Worm (Caenorhabditis elegans): Measurements from ENCODE around the gene tbx-36.

The tbx-36 gene

DNA sequence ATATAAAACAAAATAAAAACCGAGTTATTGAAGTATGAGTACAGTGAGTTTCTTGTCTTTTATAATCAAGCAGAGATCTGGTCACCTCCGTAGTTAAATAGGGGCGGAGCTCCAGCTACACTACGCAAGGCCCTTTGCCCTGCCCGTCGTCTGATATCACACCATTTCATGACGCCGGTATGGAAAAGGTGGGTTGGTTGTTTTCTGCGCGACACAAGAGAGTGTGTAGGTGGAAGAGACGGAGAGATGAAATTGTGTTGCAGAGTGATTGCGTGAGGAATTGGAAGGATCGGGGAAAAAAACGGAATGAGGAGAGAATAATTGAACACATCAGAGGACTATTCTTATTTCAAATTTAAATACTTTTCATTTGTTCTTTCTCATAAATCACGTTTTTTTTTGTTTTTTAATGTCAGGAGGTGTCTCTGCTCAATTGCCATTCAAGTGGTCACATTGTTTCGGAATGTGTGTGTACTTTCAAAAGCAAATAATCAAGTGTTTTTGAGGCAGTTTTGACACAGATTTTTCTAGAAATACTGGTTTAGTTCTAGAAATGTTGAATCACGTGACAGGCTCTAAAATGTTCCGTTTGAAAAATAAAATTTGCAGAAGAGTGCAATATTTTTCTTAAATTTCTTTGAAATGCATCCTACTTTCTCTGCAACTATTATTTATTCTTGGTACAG, 34.5 kb upstream of the tbx-36 start, which contains the start of gene ZK822.9:
TSS of gene ZK822.9 (plus strand) at position 180 of the 686 bp plus-strand sequence.
- TF ChIP-seq flt-1 (GFP tag; IDR thresholded peaks at IDR 0.05) (no peak), ztf-29 (GFP tag; IDR thresholded peaks at IDR 0.05) (no peak), tab-1 (GFP tag; IDR thresholded peaks at IDR 0.05) (no peak), klf-2 (GFP tag; conservative IDR thresholded peaks at IDR 0.05) (no peak), ztf-23 (GFP tag; IDR thresholded peaks at IDR 0.05) (no peak), med-1 (GFP tag; optimal IDR thresholded peaks at IDR 0.05; ENCODE audit: insufficient read depth) (no peak), T22C8.4 (GFP tag; IDR thresholded peaks at IDR 0.05) (no peak), cog-1 (tag; optimal IDR thresholded peaks at IDR 0.05) (no peak)

ce11 chrIV:11916907-11917306, 33.5 kb upstream of the tbx-36 start, which contains the start of gene ZK822.10:
ZK822.10 (plus strand) TSS chrIV:11917137.
- no peak for TF ChIP-seq ref-1 (GFP tag; conservative IDR thresholded peaks at IDR 0.05)
- TF ChIP-seq ztf-23 (GFP tag; IDR thresholded peaks at IDR 0.05): no peak
- TF ChIP-seq T22C8.4 (GFP tag; IDR thresholded peaks at IDR 0.05): no peak
- TF ChIP-seq flt-1 (GFP tag; IDR thresholded peaks at IDR 0.05): no peak

- TF ChIP-seq ref-1 (GFP tag; conservative IDR thresholded peaks at IDR 0.05) (no peak), med-1 (GFP tag; optimal IDR thresholded peaks at IDR 0.05; ENCODE audit: insufficient read depth) (no peak), ztf-23 (GFP tag; IDR thresholded peaks at IDR 0.05) (no peak), klf-2 (GFP tag; conservative IDR thresholded peaks at IDR 0.05) (no peak), ztf-29 (GFP tag; IDR thresholded peaks at IDR 0.05) (no peak)
These were observed 32.5 kb upstream of the tbx-36 start for ce11 chrIV:11917886-11918285.

DNA sequence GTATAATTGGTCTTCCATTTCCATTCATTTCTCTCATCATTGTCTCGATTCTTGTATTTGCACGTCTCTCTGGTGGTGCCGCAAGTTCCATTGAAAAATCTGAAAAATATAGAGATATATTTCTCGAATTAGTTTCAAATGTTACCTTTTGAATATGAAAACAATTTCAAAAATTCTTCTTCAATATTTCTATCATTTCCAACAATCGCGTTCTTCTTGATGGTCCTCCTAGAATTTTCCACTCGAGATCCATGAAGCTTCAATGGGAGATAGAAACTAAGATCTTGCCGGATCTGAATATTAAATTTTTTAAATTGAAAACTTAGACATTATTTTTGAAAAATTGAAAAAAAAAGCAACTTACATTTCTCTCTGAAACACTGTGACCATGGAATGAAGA, 31.3 kb upstream of the tbx-36 start:
- no peak for TF ChIP-seq tab-1 (GFP tag; IDR thresholded peaks at IDR 0.05)
- no peak for TF ChIP-seq cog-1 (tag; optimal IDR thresholded peaks at IDR 0.05)
- TF ChIP-seq ztf-29 (GFP tag; IDR thresholded peaks at IDR 0.05): no peak
- no peak for TF ChIP-seq flt-1 (GFP tag; IDR thresholded peaks at IDR 0.05)
- TF ChIP-seq ref-1 (GFP tag; conservative IDR thresholded peaks at IDR 0.05): no peak

DNA sequence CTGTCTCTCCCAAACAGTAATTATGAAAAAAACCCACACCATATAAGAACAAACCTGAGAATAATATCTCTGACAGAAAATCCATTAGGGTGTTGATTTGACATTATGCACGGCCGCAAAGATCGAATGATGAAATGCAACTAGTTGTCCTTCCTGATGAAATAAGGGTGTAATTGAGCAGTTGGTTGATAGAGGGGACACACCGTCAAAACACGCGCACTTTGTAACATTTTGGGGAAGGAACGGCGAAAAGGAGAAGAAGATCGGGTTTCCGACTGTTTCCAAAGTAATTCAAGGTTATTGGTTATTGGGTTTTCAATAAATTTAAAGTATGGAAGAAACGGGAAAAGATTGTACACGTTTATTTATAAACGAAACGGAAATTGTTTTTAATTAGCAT, 28.4 kb upstream of the tbx-36 start, which contains the start of gene ZK822.1:
TSS of gene ZK822.1 (minus strand) at position 121 of the 400 bp plus-strand sequence.
- TF ChIP-seq tab-1 (GFP tag; IDR thresholded peaks at IDR 0.05): no peak
- TF ChIP-seq med-1 (GFP tag; optimal IDR thresholded peaks at IDR 0.05; ENCODE audit: insufficient read depth): no peak
- TF ChIP-seq ztf-29 (GFP tag; IDR thresholded peaks at IDR 0.05): no peak
- no peak for TF ChIP-seq cog-1 (tag; optimal IDR thresholded peaks at IDR 0.05)
- no peak for TF ChIP-seq flt-1 (GFP tag; IDR thresholded peaks at IDR 0.05)
- no peak for TF ChIP-seq T22C8.4 (GFP tag; IDR thresholded peaks at IDR 0.05)
- TF ChIP-seq klf-2 (GFP tag; conservative IDR thresholded peaks at IDR 0.05): no peak
- no peak for TF ChIP-seq ztf-23 (GFP tag; IDR thresholded peaks at IDR 0.05)
- no peak for TF ChIP-seq ref-1 (GFP tag; conservative IDR thresholded peaks at IDR 0.05)

DNA sequence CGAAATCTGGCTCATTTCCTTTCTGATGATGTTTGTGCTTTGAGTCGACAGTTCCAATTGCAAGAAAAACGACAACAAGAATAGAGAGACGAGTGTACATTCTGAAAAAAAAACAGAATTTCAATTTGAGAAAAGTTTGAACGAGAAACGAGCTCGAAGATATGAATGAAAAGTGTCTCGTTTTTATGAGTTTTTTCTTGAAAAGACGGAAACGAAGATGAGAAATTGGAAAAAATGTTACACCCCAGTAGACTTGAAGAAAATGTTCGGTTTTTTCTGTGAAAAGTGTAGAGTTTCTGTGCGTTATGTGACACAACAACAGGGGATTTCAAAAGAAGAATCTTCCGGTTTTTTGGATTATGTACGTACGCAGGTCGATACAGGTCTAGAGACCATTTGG, 27.3 kb upstream of the tbx-36 start, which contains the start of gene srlf-31:
TSS of gene srlf-31 (minus strand) at position 101 of the 400 bp plus-strand sequence.
- TF ChIP-seq klf-2 (GFP tag; conservative IDR thresholded peaks at IDR 0.05) (no peak), T22C8.4 (GFP tag; IDR thresholded peaks at IDR 0.05) (no peak), ref-1 (GFP tag; conservative IDR thresholded peaks at IDR 0.05) (no peak), cog-1 (tag; optimal IDR thresholded peaks at IDR 0.05) (no peak), med-1 (GFP tag; optimal IDR thresholded peaks at IDR 0.05; ENCODE audit: insufficient read depth) (no peak), ztf-29 (GFP tag; IDR thresholded peaks at IDR 0.05) (no peak), tab-1 (GFP tag; IDR thresholded peaks at IDR 0.05) (no peak), ztf-23 (GFP tag; IDR thresholded peaks at IDR 0.05) (no peak), flt-1 (GFP tag; IDR thresholded peaks at IDR 0.05) (no peak)

DNA sequence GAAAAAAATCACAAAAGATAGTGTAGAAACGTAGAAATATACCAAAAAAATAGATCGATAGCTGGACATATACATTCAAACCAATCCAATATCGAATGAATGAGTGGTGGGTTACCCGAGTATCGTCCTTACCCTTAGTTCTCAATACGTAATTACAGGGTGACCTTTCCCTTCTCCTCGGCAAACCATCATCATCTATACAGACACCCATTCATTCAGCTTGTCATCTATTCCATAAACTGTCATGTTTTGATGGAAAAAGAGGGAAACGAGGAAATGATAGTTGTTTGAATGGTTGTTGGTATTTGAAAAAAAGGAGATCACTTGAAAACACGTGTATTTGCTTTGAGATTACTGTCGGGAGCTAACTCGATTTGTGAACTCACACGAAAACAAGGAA, 26.3 kb upstream of the tbx-36 start:
- TF ChIP-seq T22C8.4 (GFP tag; IDR thresholded peaks at IDR 0.05) (no peak), ref-1 (GFP tag; conservative IDR thresholded peaks at IDR 0.05) (no peak), ztf-29 (GFP tag; IDR thresholded peaks at IDR 0.05) (no peak), ztf-23 (GFP tag; IDR thresholded peaks at IDR 0.05) (no peak)

- TF ChIP-seq ref-1 (GFP tag; conservative IDR thresholded peaks at IDR 0.05) (no peak), klf-2 (GFP tag; conservative IDR thresholded peaks at IDR 0.05) (no peak), ztf-29 (GFP tag; IDR thresholded peaks at IDR 0.05) (no peak), med-1 (GFP tag; optimal IDR thresholded peaks at IDR 0.05; ENCODE audit: insufficient read depth) (no peak), cog-1 (tag; optimal IDR thresholded peaks at IDR 0.05) (no peak)
These were observed 24.9 kb upstream of the tbx-36 start, which contains the start of the genes srlf-33 and srlf-32 for ce11 chrIV:11925346-11926075. srlf-33 (minus strand) TSS chrIV:11925446. srlf-32 (plus strand) TSS chrIV:11926025.

DNA sequence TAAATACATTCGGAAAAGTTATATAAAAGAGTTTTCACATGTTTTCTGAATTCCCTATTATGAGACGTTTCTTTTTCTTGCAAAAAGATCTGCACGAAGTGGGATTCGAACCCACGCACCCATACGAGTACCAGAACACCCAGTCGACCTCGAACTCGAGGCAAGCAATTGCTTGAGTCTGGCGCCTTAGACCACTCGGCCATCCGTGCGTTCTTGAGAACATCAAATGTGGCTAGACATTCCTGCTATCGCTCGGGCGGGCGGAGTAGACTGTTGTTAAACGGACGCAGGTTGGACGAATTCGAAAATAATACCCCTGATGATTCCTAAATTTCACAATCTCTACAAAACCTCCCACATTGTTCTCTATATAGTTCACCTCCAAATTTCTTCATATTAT, 22.0 kb upstream of the tbx-36 start:
- TF ChIP-seq ztf-29 (GFP tag; IDR thresholded peaks at IDR 0.05) (peak; percentile 46; the same call in 1 of the 2 replicates), flt-1 (GFP tag; IDR thresholded peaks at IDR 0.05) (no peak; the same call in 1 of the 2 replicates), cog-1 (tag; optimal IDR thresholded peaks at IDR 0.05) (no peak), med-1 (GFP tag; optimal IDR thresholded peaks at IDR 0.05; ENCODE audit: insufficient read depth) (no peak), T22C8.4 (GFP tag; IDR thresholded peaks at IDR 0.05) (no peak), ztf-23 (GFP tag; IDR thresholded peaks at IDR 0.05) (peak; percentile 63; the same call in 1 of the 2 replicates), tab-1 (GFP tag; IDR thresholded peaks at IDR 0.05) (peak; percentile 77; the same call in 1 of the 2 replicates), klf-2 (GFP tag; conservative IDR thresholded peaks at IDR 0.05) (no peak), ref-1 (GFP tag; conservative IDR thresholded peaks at IDR 0.05) (peak; percentile 46; the same call in 1 of the 2 replicates)

DNA sequence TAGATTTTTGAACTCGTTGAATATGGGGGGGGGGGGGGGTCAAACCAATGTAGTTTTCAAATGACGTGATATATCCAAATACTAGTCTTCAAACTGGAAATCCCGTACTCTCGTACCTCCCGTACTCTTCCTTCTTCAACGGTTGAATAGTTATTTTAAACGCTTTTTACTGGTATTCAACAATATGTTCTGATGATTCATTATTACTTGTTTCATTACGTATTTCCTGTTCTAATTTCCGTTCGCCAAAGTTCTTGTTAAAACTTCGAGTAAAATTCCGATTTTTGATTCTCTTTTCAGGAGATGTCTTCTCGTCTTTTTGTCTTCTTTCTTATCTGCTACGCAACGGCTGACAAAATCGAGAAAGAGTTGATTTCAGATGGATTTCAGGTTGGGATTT, 19.8 kb upstream of the tbx-36 start, which contains the start of gene nhx-9:
TSS of gene nhx-9 (plus strand) at position 301 of the 400 bp plus-strand sequence.
- TF ChIP-seq T22C8.4 (GFP tag; IDR thresholded peaks at IDR 0.05) (no peak), ref-1 (GFP tag; conservative IDR thresholded peaks at IDR 0.05) (no peak), klf-2 (GFP tag; conservative IDR thresholded peaks at IDR 0.05) (no peak), flt-1 (GFP tag; IDR thresholded peaks at IDR 0.05) (no peak), ztf-23 (GFP tag; IDR thresholded peaks at IDR 0.05) (no peak), ztf-29 (GFP tag; IDR thresholded peaks at IDR 0.05) (no peak), cog-1 (tag; optimal IDR thresholded peaks at IDR 0.05) (no peak), med-1 (GFP tag; optimal IDR thresholded peaks at IDR 0.05; ENCODE audit: insufficient read depth) (no peak), tab-1 (GFP tag; IDR thresholded peaks at IDR 0.05) (no peak)
